Worm (Caenorhabditis elegans) whole organism, L1 larva: ENCODE measurements around the gene luc-7L3.

ENCODE experiments used
- C04F5.9 ChIP-seq: sonication (generic microtip); optimal IDR thresholded peaks from 2 replicates; lab custom pipeline; 2016; ENCODE audit warnings: missing genetic modification characterization, missing compliant biosample characterization
- C16A3.4 ChIP-seq: fragments of 150-350 bp; optimal IDR thresholded peaks from 2 replicates; lab custom pipeline; 2014; ENCODE audit warnings: missing biosample characterization, missing genetic modification characterization
- C34B4.2 ChIP-seq: sonication (generic microtip); optimal IDR thresholded peaks from 2 replicates; lab custom pipeline; 2017; ENCODE audit warnings: mild to moderate bottlenecking, missing genetic modification characterization, missing compliant biosample characterization
- alr-1 ChIP-seq: fragments of 200-800 bp; sonication (Bioruptor generic); optimal IDR thresholded peaks from 2 replicates; lab custom pipeline; 2018; ENCODE audit warnings: borderline replicate concordance, mild to moderate bottlenecking, missing genetic modification characterization, missing compliant biosample characterization
- ama-1 ChIP-seq: fragments of 150-350 bp; optimal IDR thresholded peaks from 2 replicates; lab custom pipeline; 2014
- blmp-1 ChIP-seq: fragments of 150-350 bp; optimal IDR thresholded peaks from 2 replicates; lab custom pipeline; 2014; ENCODE audit warnings: missing biosample characterization, missing genetic modification characterization
- ceh-8 ChIP-seq: fragments of 200-800 bp; sonication (Bioruptor generic); optimal IDR thresholded peaks from 2 replicates; lab custom pipeline; 2018; ENCODE audit warnings: mild to moderate bottlenecking, missing genetic modification characterization, moderate library complexity, missing compliant biosample characterization
- ceh-88 ChIP-seq: fragments of 200-800 bp; sonication (Bioruptor generic); IDR thresholded peaks from 2 replicates; pipeline ENCODE4 v1.3.6; 2022; ENCODE audit warnings: missing genetic modification characterization, missing compliant biosample characterization
- dsc-1 ChIP-seq: sonication (generic microtip); optimal IDR thresholded peaks from 2 replicates; lab custom pipeline; 2016; ENCODE audit warnings: mild to moderate bottlenecking, missing genetic modification characterization, missing compliant biosample characterization
- efl-1 ChIP-seq, 4 experiments: fragments of 150-350 bp; optimal IDR thresholded peaks in 3 of 4; peaks in 1 of 4; 1 replicate in 1 of 4; 2 replicates in 3 of 4; lab custom pipeline; 2014; ENCODE audit warnings: missing biosample characterization in 2 of 4, missing genetic modification characterization in 2 of 4, missing genetic modification reagents in 2 of 4
- elt-3 ChIP-seq, 6 experiments: fragments of 150-350 bp in 1 of 6; sonication (generic microtip); optimal IDR thresholded peaks; 2 replicates each; lab custom pipeline; 2017 to 2018; ENCODE audit warnings: missing biosample characterization in 6 of 6, missing genetic modification characterization in 6 of 6, inconsistent platforms in 1 of 6
- ets-5 ChIP-seq: fragments of 200-800 bp; sonication (Bioruptor generic); IDR thresholded peaks from 2 replicates; pipeline ENCODE4 v1.3.6; 2022; ENCODE audit warnings: missing genetic modification characterization, missing compliant biosample characterization
- fkh-4 ChIP-seq: sonication (generic microtip); optimal IDR thresholded peaks from 2 replicates; lab custom pipeline; 2016; ENCODE audit warnings: missing compliant biosample characterization, missing genetic modification characterization, borderline replicate concordance
- fos-1 ChIP-seq: fragments of 150-350 bp; optimal IDR thresholded peaks from 2 replicates; lab custom pipeline; 2014; ENCODE audit warnings: missing biosample characterization, missing genetic modification characterization
- hlh-4 ChIP-seq: sonication (generic microtip); optimal IDR thresholded peaks from 2 replicates; lab custom pipeline; 2016; ENCODE audit warnings: mild to moderate bottlenecking, missing genetic modification characterization, missing compliant biosample characterization
- isw-1 ChIP-seq: fragments of 200-800 bp; sonication (Bioruptor generic); IDR thresholded peaks from 2 replicates; pipeline ENCODE4 v1.3.6; 2022; ENCODE audit warnings: missing genetic modification characterization, missing compliant biosample characterization
- lin-14 ChIP-seq: fragments of 200-800 bp; sonication (Bioruptor generic); optimal IDR thresholded peaks from 2 replicates; lab custom pipeline; 2018; ENCODE audit warnings: mild to moderate bottlenecking, missing genetic modification characterization, moderate library complexity, missing compliant biosample characterization
- lin-35 ChIP-seq, 2 experiments: fragments of 150-350 bp; optimal IDR thresholded peaks; 2 replicates each; lab custom pipeline; 2014; ENCODE audit warnings: missing biosample characterization in 2 of 2, missing genetic modification characterization in 2 of 2, missing genetic modification reagents in 2 of 2
- lsy-2 ChIP-seq, 2 experiments: fragments of 150-350 bp; optimal IDR thresholded peaks; 2 replicates each; lab custom pipeline; 2014; ENCODE audit warnings: missing biosample characterization in 2 of 2, missing genetic modification characterization in 2 of 2
- nhr-11 ChIP-seq: fragments of 150-350 bp; optimal IDR thresholded peaks from 2 replicates; lab custom pipeline; 2014; ENCODE audit warnings: missing biosample characterization, missing genetic modification characterization
- nhr-19 ChIP-seq: fragments of 200-800 bp; sonication (Bioruptor generic); conservative IDR thresholded peaks from 2 replicates; pipeline ENCODE4 v1.3.6; 2022; ENCODE audit warnings: missing genetic modification characterization, missing compliant biosample characterization
- nhr-237 ChIP-seq: fragments of 150-350 bp; optimal IDR thresholded peaks from 2 replicates; lab custom pipeline; 2014; ENCODE audit warnings: missing biosample characterization, missing genetic modification characterization
- nhr-28 ChIP-seq: fragments of 150-350 bp; optimal IDR thresholded peaks from 2 replicates; lab custom pipeline; 2014; ENCODE audit warnings: missing biosample characterization, missing genetic modification characterization
- nhr-71 ChIP-seq: sonication (generic microtip); optimal IDR thresholded peaks from 2 replicates; lab custom pipeline; 2016; ENCODE audit warnings: mild to moderate bottlenecking, missing genetic modification characterization, moderate library complexity, missing compliant biosample characterization
- nhr-76 ChIP-seq: sonication (generic microtip); optimal IDR thresholded peaks from 2 replicates; lab custom pipeline; 2017; ENCODE audit warnings: missing biosample characterization, missing genetic modification characterization
- nhr-85 ChIP-seq: sonication (generic microtip); peaks from one replicate; lab custom pipeline; 2016; ENCODE audit warnings: missing genetic modification characterization, inconsistent platforms, missing compliant biosample characterization
- nhr-90 ChIP-seq: sonication (generic microtip); optimal IDR thresholded peaks from 2 replicates; lab custom pipeline; 2016; ENCODE audit warnings: mild to moderate bottlenecking, missing genetic modification characterization, missing compliant biosample characterization; ENCODE audit not compliant: poor library complexity
- pag-3 ChIP-seq: sonication (generic microtip); optimal IDR thresholded peaks from 2 replicates; lab custom pipeline; 2017; ENCODE audit warnings: missing genetic modification characterization, mild to moderate bottlenecking, missing compliant biosample characterization, antibody characterized with exemption, borderline replicate concordance; ENCODE audit not compliant: insufficient read depth
- pax-3 ChIP-seq: fragments of 200-800 bp; sonication (Bioruptor generic); optimal IDR thresholded peaks from 2 replicates; lab custom pipeline; 2018; ENCODE audit warnings: mild to moderate bottlenecking, missing genetic modification characterization, moderate library complexity, missing compliant biosample characterization
- rnt-1 ChIP-seq: sonication (generic microtip); optimal IDR thresholded peaks from 2 replicates; lab custom pipeline; 2016; ENCODE audit warnings: mild to moderate bottlenecking, missing genetic modification characterization, moderate library complexity, missing compliant biosample characterization
- skn-1 ChIP-seq: fragments of 150-350 bp; optimal IDR thresholded peaks from 2 replicates; lab custom pipeline; 2014; ENCODE audit warnings: missing biosample characterization, missing genetic modification characterization
- snpc-4 ChIP-seq: fragments of 150-350 bp; optimal IDR thresholded peaks from 2 replicates; lab custom pipeline; 2014; ENCODE audit warnings: missing biosample characterization, missing genetic modification characterization
- sptf-1 ChIP-seq: fragments of 150-350 bp; optimal IDR thresholded peaks from 2 replicates; lab custom pipeline; 2014; ENCODE audit warnings: missing biosample characterization, missing genetic modification characterization
- swsn-7 ChIP-seq: sonication (generic microtip); optimal IDR thresholded peaks from 2 replicates; lab custom pipeline; 2016; ENCODE audit warnings: missing genetic modification characterization, missing compliant biosample characterization
- tbx-2 ChIP-seq: sonication (generic microtip); optimal IDR thresholded peaks from 2 replicates; lab custom pipeline; 2016; ENCODE audit warnings: missing genetic modification characterization, missing compliant biosample characterization
- tlp-1 ChIP-seq: fragments of 150-350 bp; optimal IDR thresholded peaks from 2 replicates; lab custom pipeline; 2014; ENCODE audit warnings: missing biosample characterization, missing genetic modification characterization
- unc-30 ChIP-seq: sonication (generic microtip); optimal IDR thresholded peaks from 2 replicates; lab custom pipeline; 2017; ENCODE audit warnings: missing biosample characterization, missing genetic modification characterization
- unc-62 ChIP-seq: fragments of 150-350 bp; optimal IDR thresholded peaks from 2 replicates; lab custom pipeline; 2014; ENCODE audit warnings: missing biosample characterization, missing genetic modification reagents, missing genetic modification characterization
- unc-98 ChIP-seq: fragments of 200-800 bp; sonication (Bioruptor generic); IDR thresholded peaks from 2 replicates; pipeline ENCODE4 v1.3.6; 2022; ENCODE audit warnings: missing genetic modification characterization, missing compliant biosample characterization
- vab-15 ChIP-seq: sonication (generic microtip); optimal IDR thresholded peaks from 2 replicates; lab custom pipeline; 2017; ENCODE audit warnings: missing genotype, mild to moderate bottlenecking, missing genetic modification characterization, missing compliant biosample characterization
- xbp-1 ChIP-seq: sonication (generic microtip); optimal IDR thresholded peaks from 2 replicates; lab custom pipeline; 2016; ENCODE audit warnings: missing genetic modification characterization, missing compliant biosample characterization

luc-7L3 gene

DNA sequence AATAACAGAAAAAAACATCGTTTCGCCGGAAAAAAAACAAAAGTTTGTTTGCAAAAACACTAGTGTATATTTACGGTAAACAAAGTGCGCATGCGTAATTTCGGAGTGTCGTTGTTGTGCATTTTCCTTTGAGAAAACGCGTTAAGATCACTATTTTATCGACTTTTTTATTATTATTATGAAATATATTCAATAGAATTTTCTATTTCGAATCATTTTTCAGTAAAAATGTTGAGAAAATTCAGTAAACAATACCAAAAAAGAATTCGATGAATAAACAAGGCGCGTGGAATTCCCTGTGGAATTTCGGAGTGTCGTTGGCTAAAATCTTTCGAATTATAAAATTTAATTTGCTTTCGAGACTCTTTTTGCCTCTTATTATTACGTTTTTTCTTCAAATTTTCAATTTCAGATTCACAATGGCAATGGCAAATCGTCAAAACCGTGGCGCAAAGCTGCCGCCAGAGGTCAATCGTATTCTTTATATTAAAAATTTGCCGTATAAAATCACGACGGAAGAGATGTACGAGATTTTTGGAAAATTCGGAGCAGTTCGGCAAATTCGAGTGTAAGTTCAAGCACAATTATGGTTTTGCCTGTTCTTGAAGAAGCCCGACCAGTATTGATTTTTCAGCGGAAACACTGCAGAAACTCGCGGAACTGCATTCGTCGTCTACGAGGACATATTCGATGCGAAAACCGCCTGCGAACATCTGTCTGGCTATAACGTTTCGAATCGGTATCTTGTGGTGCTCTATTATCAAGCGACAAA is at the start of gene luc-7L3, which contains the start of gene sftb-6 (continued):
- no peak for TF ChIP-seq unc-62 (GFP tag; lab: Kevin White, UChicago)
- TF ChIP-seq unc-98 (GFP tag; lab: Robert Waterston, UW) = 0 out of 2 replicates have a peak, but pooled peaks have one; percentile 20
- peak; percentile 79 for TF ChIP-seq swsn-7 (tag; lab: Kevin White, UChicago)
- no peak for TF ChIP-seq pag-3
- no peak for TF ChIP-seq nhr-28
- no peak for TF ChIP-seq hlh-4 (tag; lab: Kevin White, UChicago)
- peak; percentile 46 for TF ChIP-seq pax-3
- TF ChIP-seq C16A3.4 (tag; lab: Kevin White, UChicago) = peak; percentile 49
- TF ChIP-seq nhr-19 (GFP tag; lab: Robert Waterston, UW) = peak; percentile 75
- no peak for TF ChIP-seq ama-1 (lab: Kevin White, UChicago)
- peak; percentile 92 for TF ChIP-seq alr-1 (tag; lab: Kevin White, UChicago)
- no peak for TF ChIP-seq fkh-4 (tag; lab: Kevin White, UChicago)
- peak; percentile 74 to 81 for TF ChIP-seq lsy-2 (tag; optimal IDR thresholded peaks at IDR 0.05; lab: Kevin White, UChicago)
- peak; percentile 74 for TF ChIP-seq xbp-1 (tag; lab: Kevin White, UChicago)
- no peak for TF ChIP-seq fos-1
- no peak for TF ChIP-seq snpc-4
- TF ChIP-seq nhr-76 = no peak
- peak; percentile 79 for TF ChIP-seq isw-1
- TF ChIP-seq nhr-11 (tag; lab: Kevin White, UChicago) = no peak
- TF ChIP-seq C04F5.9 (tag; lab: Kevin White, UChicago) = peak; percentile 54
- peak; percentile 19 for TF ChIP-seq rnt-1 (tag; lab: Kevin White, UChicago)
- TF ChIP-seq nhr-71 = peak; percentile 84
- TF ChIP-seq vab-15 (tag; lab: Kevin White, UChicago) = no peak
- TF ChIP-seq ceh-88 (GFP tag; lab: Robert Waterston, UW) = peak; percentile 67
- no peak for TF ChIP-seq unc-30 (tag; lab: Kevin White, UChicago)
- TF ChIP-seq sptf-1 (tag; lab: Kevin White, UChicago) = no peak
- TF ChIP-seq ceh-8 = peak; percentile 38

ce11 chrII:146933-147332 is 49.1 kb upstream of the luc-7L3 start, which contains the start of gene T25D3.4:
T25D3.4 (plus strand) TSS chrII:147233.
- TF ChIP-seq pax-3 = peak; percentile 48
- peak in 1 of 2 experiments; percentile 49 for TF ChIP-seq lsy-2 (tag; optimal IDR thresholded peaks at IDR 0.05; lab: Kevin White, UChicago)
- peak; percentile 4 for TF ChIP-seq nhr-90
- no peak for TF ChIP-seq nhr-85 (tag; lab: Kevin White, UChicago)
- TF ChIP-seq lin-35 (GFP tag; optimal IDR thresholded peaks at IDR 0.05; lab: Kevin White, UChicago) = peak in 1 of 2 experiments; percentile 23
- no peak for TF ChIP-seq elt-3 (tag; optimal IDR thresholded peaks at IDR 0.05; lab: Kevin White, UChicago)
- TF ChIP-seq ceh-8 = no peak
- no peak for TF ChIP-seq C34B4.2 (tag; lab: Kevin White, UChicago)
- TF ChIP-seq vab-15 (tag; lab: Kevin White, UChicago) = no peak
- no peak for TF ChIP-seq nhr-11 (tag; lab: Kevin White, UChicago)
- TF ChIP-seq, all 84 proteins: peak for 4

ce11 chrII:135166-135565 is 37.3 kb upstream of the luc-7L3 start, which contains the start of gene K10B4.1:
K10B4.1 (plus strand) TSS chrII:135466.
- TF ChIP-seq ets-5 (GFP tag; lab: Robert Waterston, UW) = no peak
- TF ChIP-seq nhr-85 (tag; lab: Kevin White, UChicago) = peak; percentile 0
- no peak for TF ChIP-seq xbp-1 (tag; lab: Kevin White, UChicago)

- TF ChIP-seq blmp-1 (tag; lab: Kevin White, UChicago) = no peak
- TF ChIP-seq tlp-1 (tag; lab: Kevin White, UChicago) = no peak
- no peak for TF ChIP-seq sptf-1 (tag; lab: Kevin White, UChicago)
- TF ChIP-seq dsc-1 (tag; lab: Kevin White, UChicago) = peak; percentile 78
- TF ChIP-seq tbx-2 (tag; lab: Kevin White, UChicago) = no peak
- no peak for TF ChIP-seq lin-14 (GFP tag; lab: Kevin White, UChicago)
- TF ChIP-seq vab-15 (tag; lab: Kevin White, UChicago) = no peak
- TF ChIP-seq ama-1 (lab: Kevin White, UChicago) = no peak
- no peak for TF ChIP-seq nhr-237
- no peak for TF ChIP-seq skn-1 (tag; lab: Kevin White, UChicago)
- peak; percentile 42 for TF ChIP-seq fkh-4 (tag; lab: Kevin White, UChicago)
- no peak for TF ChIP-seq efl-1 (optimal IDR thresholded peaks at IDR 0.05; lab: Kevin White, UChicago)
- TF ChIP-seq efl-1 (GFP tag; optimal IDR thresholded peaks at IDR 0.05 in 1 of 2; lab: Kevin White, UChicago) = no peak
- TF ChIP-seq, all 84 proteins: peak for 2
Measured at ce11 chrII:133548-134275, 35.9 kb upstream of the luc-7L3 start, which contains the start of gene cwn-1. cwn-1 (minus strand) TSS chrII:133598.
